Worm (Caenorhabditis elegans): ENCODE measurements around the gene cfap-20.

ce11 chrIII:3503286-3503685, 34.0 kb downstream of the cfap-20 start, which contains the start of gene rpl-16:
- TF ChIP-seq elt-1 (tag; optimal IDR thresholded peaks at IDR 0.05) (no peak), egl-5 (tag; optimal IDR thresholded peaks at IDR 0.05) (no peak), unc-62 (GFP tag; optimal IDR thresholded peaks at IDR 0.05) (no peak), nhr-11 (tag; optimal IDR thresholded peaks at IDR 0.05) (no peak), ztf-11 (tag; optimal IDR thresholded peaks at IDR 0.05) (no peak), ZK546.5 (tag; optimal IDR thresholded peaks at IDR 0.05) (no peak), egl-27 (tag; optimal IDR thresholded peaks at IDR 0.05) (no peak), R02D3.7 (tag; optimal IDR thresholded peaks at IDR 0.05) (no peak), lin-39 (tag; optimal IDR thresholded peaks at IDR 0.05) (no peak), ceh-9 (tag; optimal IDR thresholded peaks at IDR 0.05) (no peak), nhr-237 (tag; optimal IDR thresholded peaks at IDR 0.05) (no peak), unc-39 (tag; optimal IDR thresholded peaks at IDR 0.05) (no peak), pqm-1 (tag; optimal IDR thresholded peaks at IDR 0.05) (no peak)
